Fruit fly (Drosophila melanogaster) S2 (cell line): ENCODE measurements around the gene CG10651.

Experiments
- CG8478 ChIP-seq: fragments of >200 bp; optimal IDR thresholded peaks from 2 replicates; lab custom pipeline; 2018
- CTCF ChIP-seq, 2 experiments: fragments of >200 bp; optimal IDR thresholded peaks; 2 replicates each; lab custom pipeline; 2018

DNA sequence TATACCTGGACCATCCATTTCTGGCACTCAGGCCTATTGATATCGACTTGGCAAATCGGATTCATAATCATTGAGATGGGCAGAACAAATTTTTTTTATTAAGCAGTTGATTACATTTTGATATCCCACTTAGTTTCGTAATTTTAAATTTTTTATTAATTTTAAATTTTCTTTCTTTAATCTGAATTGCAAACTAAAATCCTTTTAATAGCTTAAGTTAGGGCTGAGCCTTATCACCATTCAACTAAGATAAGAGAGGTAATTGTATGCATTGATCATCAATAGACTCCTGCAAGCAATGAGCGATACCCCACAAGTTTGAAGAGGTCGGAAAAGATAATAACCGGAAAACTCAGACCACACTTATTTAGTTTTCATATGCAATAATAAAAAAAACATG lies 30.7 kb downstream of the CG10651 start, which contains the start of gene CG13970:
- TF ChIP-seq CTCF (optimal IDR thresholded peaks at IDR 0.05; lab: Kevin White, UChicago) (no peak), CG8478 (lab: Kevin White, UChicago) (no peak)
